Worm (Caenorhabditis elegans): ENCODE measurements around the gene ric-3.

DNA sequence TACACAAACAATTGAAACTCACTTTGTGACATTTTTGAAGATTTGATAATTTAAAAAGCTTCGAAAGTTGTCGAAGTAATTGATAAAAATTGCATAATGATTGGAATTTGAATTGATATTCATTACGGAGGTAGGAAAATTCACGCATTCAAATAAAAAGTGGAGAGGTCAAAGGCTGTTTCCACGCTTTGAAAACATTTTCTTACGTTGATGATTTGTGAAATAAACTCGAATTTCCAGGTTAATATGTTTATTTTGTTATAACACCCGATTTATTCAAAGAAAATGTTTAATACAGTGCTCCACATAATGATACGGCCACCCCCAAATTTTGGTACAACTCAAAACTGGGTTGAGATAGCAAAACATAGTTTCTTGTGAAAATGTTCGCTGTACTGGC lies 14.8 kb upstream of the ric-3 start, which contains the start of gene C33H5.16:
- no peak for TF ChIP-seq C38D4.7 (GFP tag; optimal IDR thresholded peaks at IDR 0.05)
- no peak for TF ChIP-seq ahr-1 (tag; optimal IDR thresholded peaks at IDR 0.05)
- no peak for TF ChIP-seq fkh-6 (tag; optimal IDR thresholded peaks at IDR 0.05)
- TF ChIP-seq unc-55 (GFP tag; optimal IDR thresholded peaks at IDR 0.05): no peak
- TF ChIP-seq ama-1 (optimal IDR thresholded peaks at IDR 0.05): no peak
- no peak for TF ChIP-seq madf-2 (tag; optimal IDR thresholded peaks at IDR 0.05)
